Fruit fly (Drosophila melanogaster) Kc167 (cell line): ENCODE data around the gene CG15533.

ENCODE experiments used
- Myc ChIP-seq: fragments of >200 bp; optimal IDR thresholded peaks from 2 replicates; lab custom pipeline; 2017; ENCODE audit warnings: missing external identifiers
- Sin3A ChIP-seq: fragments of >200 bp; optimal IDR thresholded peaks from 2 replicates; lab custom pipeline; 2018; ENCODE audit warnings: missing external identifiers
- h ChIP-seq: fragments of >200 bp; optimal IDR thresholded peaks from 3 replicates; lab custom pipeline; 2018; ENCODE audit warnings: missing external identifiers
- psq ChIP-seq: fragments of >200 bp; optimal IDR thresholded peaks from 2 replicates; lab custom pipeline; 2017; ENCODE audit warnings: missing external identifiers

DNA sequence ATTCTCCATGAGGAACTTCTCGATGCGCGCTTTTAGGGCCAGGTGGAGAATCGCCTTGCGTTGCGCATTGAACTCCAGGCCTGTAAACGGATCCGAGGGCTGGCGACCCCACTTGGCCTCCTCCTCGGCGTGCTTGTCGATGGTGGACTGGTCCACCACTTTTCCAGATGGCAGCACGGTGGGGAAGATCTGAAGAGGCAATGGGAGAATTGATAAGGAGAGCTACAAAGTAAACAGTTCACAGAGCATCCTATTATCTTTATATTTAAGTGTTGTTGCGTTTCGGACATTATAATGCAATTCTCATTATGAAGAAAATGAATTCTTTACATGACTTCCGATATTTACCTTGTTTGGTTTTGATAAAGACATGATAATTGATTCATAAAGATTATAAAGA lies 2.0 kb upstream of the CG15533 start:
- no peak for TF ChIP-seq h (lab: Kevin White, UChicago)
- no peak for TF ChIP-seq psq (lab: Kevin White, UChicago)
- TF ChIP-seq Myc = no peak
- TF ChIP-seq Sin3A (lab: Kevin White, UChicago) = no peak
